Worm (Caenorhabditis elegans) whole organism, L4 larva: ENCODE data around the gene fmo-3.

Experiments used
- F10B5.3 ChIP-seq: sonication (generic microtip); optimal IDR thresholded peaks from 2 replicates; lab custom pipeline; 2016; ENCODE audit warnings: mild to moderate bottlenecking, missing genetic modification characterization, missing compliant biosample characterization
- F26F4.8 ChIP-seq: fragments of 200-800 bp; sonication (Bioruptor generic); conservative IDR thresholded peaks from 2 replicates; pipeline ENCODE4 v1.3.6; 2022; ENCODE audit warnings: missing genetic modification characterization, missing compliant biosample characterization
- F37D6.2 ChIP-seq: sonication (generic microtip); optimal IDR thresholded peaks from 2 replicates; lab custom pipeline; 2016; ENCODE audit warnings: mild to moderate bottlenecking, missing genetic modification characterization, missing compliant biosample characterization
- R02D3.7 ChIP-seq: fragments of 150-350 bp; sonication (generic microtip); optimal IDR thresholded peaks from 3 replicates; lab custom pipeline; 2014; ENCODE audit warnings: missing biosample characterization, missing genetic modification characterization
- T26A8.4 ChIP-seq: fragments of 200-800 bp; sonication (Bioruptor generic); IDR thresholded peaks from 2 replicates; pipeline ENCODE4 v1.3.6; 2022; ENCODE audit warnings: missing genetic modification characterization, missing compliant biosample characterization
- Y75B8A.6 ChIP-seq: fragments of 200-800 bp; sonication (Bioruptor generic); IDR thresholded peaks from 2 replicates; pipeline ENCODE4 v1.3.6; 2022; ENCODE audit warnings: missing genetic modification reagents, missing genetic modification characterization, missing compliant biosample characterization
- ZK546.5 ChIP-seq, 2 experiments: sonication (generic microtip); optimal IDR thresholded peaks; 2 replicates each; lab custom pipeline; 2017; ENCODE audit warnings: missing biosample characterization in 2 of 2, missing genetic modification characterization in 2 of 2
- aha-1 ChIP-seq: fragments of 150-350 bp; peaks from one replicate; lab custom pipeline; 2014; ENCODE audit warnings: missing biosample characterization, missing genetic modification characterization
- arid-1 ChIP-seq: fragments of 200-800 bp; sonication (Bioruptor generic); conservative IDR thresholded peaks from 2 replicates; pipeline ENCODE4 v1.3.6; 2022; ENCODE audit warnings: missing genetic modification reagents, missing genetic modification characterization, missing compliant biosample characterization
- attf-4 ChIP-seq: sonication (generic microtip); optimal IDR thresholded peaks from 3 replicates; lab custom pipeline; 2017; ENCODE audit warnings: missing biosample characterization, missing genetic modification characterization
- ceh-28 ChIP-seq: fragments of 150-350 bp; optimal IDR thresholded peaks from 2 replicates; lab custom pipeline; 2014; ENCODE audit warnings: missing biosample characterization, missing genetic modification reagents, missing genetic modification characterization
- ceh-44 ChIP-seq: fragments of 200-800 bp; sonication (Bioruptor generic); IDR thresholded peaks from 2 replicates; pipeline ENCODE4 v1.3.6; 2022; ENCODE audit warnings: missing genetic modification reagents, missing genetic modification characterization, missing compliant biosample characterization
- ceh-62 ChIP-seq: sonication (generic microtip); optimal IDR thresholded peaks from 2 replicates; lab custom pipeline; 2017; ENCODE audit warnings: missing biosample characterization, missing genetic modification characterization
- ces-1 ChIP-seq: fragments of 150-350 bp; sonication (generic microtip); optimal IDR thresholded peaks from 4 replicates; lab custom pipeline; 2014; ENCODE audit warnings: missing biosample characterization, missing genetic modification reagents, missing genetic modification characterization
- ctbp-1 ChIP-seq: fragments of 200-800 bp; sonication (Bioruptor generic); IDR thresholded peaks from 2 replicates; pipeline ENCODE4 v1.3.6; 2022; ENCODE audit warnings: missing genetic modification reagents, missing genetic modification characterization, missing compliant biosample characterization
- daf-16 ChIP-seq, 3 experiments: sonication (generic microtip); optimal IDR thresholded peaks; 2 replicates each; lab custom pipeline; 2016 to 2017; ENCODE audit warnings: missing genetic modification characterization in 3 of 3, missing genetic modification reagents in 3 of 3, mild to moderate bottlenecking in 2 of 3, missing compliant biosample characterization in 2 of 3, missing biosample characterization in 1 of 3, moderate library complexity in 1 of 3
- daf-19 ChIP-seq: fragments of 200-800 bp; sonication (Bioruptor generic); conservative IDR thresholded peaks from 2 replicates; pipeline ENCODE4 v1.3.6; 2022; ENCODE audit warnings: missing genetic modification characterization, missing compliant biosample characterization
- daf-8 ChIP-seq: fragments of 200-800 bp; sonication (Bioruptor generic); IDR thresholded peaks from 2 replicates; pipeline ENCODE4 v1.3.6; 2022; ENCODE audit warnings: missing genetic modification characterization, missing compliant biosample characterization
- dmd-9 ChIP-seq: fragments of 200-800 bp; sonication (Bioruptor generic); IDR thresholded peaks from 2 replicates; pipeline ENCODE4 v1.3.6; 2022; ENCODE audit warnings: missing genetic modification reagents, missing genetic modification characterization, missing compliant biosample characterization
- egl-43 ChIP-seq: fragments of 200-800 bp; sonication (Bioruptor generic); IDR thresholded peaks from 2 replicates; pipeline ENCODE4 v1.3.6; 2022; ENCODE audit warnings: missing genetic modification reagents, missing genetic modification characterization, missing compliant biosample characterization
- fkh-10 ChIP-seq: fragments of 150-350 bp; optimal IDR thresholded peaks from 2 replicates; lab custom pipeline; 2014; ENCODE audit warnings: missing biosample characterization, missing genetic modification reagents, missing genetic modification characterization
- gei-8 ChIP-seq: fragments of 200-800 bp; sonication (Bioruptor generic); optimal IDR thresholded peaks from 2 replicates; lab custom pipeline; 2018; ENCODE audit warnings: mild to moderate bottlenecking, missing genetic modification characterization, missing compliant biosample characterization
- hif-1 ChIP-seq, 2 experiments: sonication (generic microtip); optimal IDR thresholded peaks; 2 replicates each; lab custom pipeline; 2016 to 2017; ENCODE audit warnings: missing compliant biosample characterization in 2 of 2, missing genetic modification characterization in 2 of 2, missing genetic modification reagents in 2 of 2, missing genotype in 2 of 2, mild to moderate bottlenecking in 1 of 2
- hlh-30 ChIP-seq: sonication (generic microtip); optimal IDR thresholded peaks from 2 replicates; lab custom pipeline; 2017; ENCODE audit warnings: antibody characterized with exemption, mild to moderate bottlenecking, missing genetic modification characterization, missing compliant biosample characterization; ENCODE audit not compliant: insufficient read depth
- hmg-1.1 ChIP-seq: fragments of 200-800 bp; sonication (Bioruptor generic); IDR thresholded peaks from 2 replicates; pipeline ENCODE4 v1.3.6; 2022; ENCODE audit warnings: missing genetic modification reagents, missing genetic modification characterization, missing compliant biosample characterization
- jun-1 ChIP-seq: fragments of 150-350 bp; optimal IDR thresholded peaks from 2 replicates; lab custom pipeline; 2014; ENCODE audit warnings: missing biosample characterization, missing genetic modification reagents, missing genetic modification characterization
- lin-1 ChIP-seq: fragments of 200-800 bp; sonication (Bioruptor generic); IDR thresholded peaks from 2 replicates; pipeline ENCODE4 v1.3.6; 2022; ENCODE audit warnings: missing genetic modification reagents, missing genetic modification characterization, missing compliant biosample characterization
- lin-13 ChIP-seq: fragments of 150-350 bp; optimal IDR thresholded peaks from 2 replicates; lab custom pipeline; 2014; ENCODE audit warnings: missing biosample characterization, missing genetic modification reagents, missing genetic modification characterization
- lin-29 ChIP-seq: fragments of 200-800 bp; sonication (Bioruptor generic); IDR thresholded peaks from 2 replicates; pipeline ENCODE4 v1.3.6; 2022; ENCODE audit warnings: missing genetic modification reagents, missing genetic modification characterization, missing compliant biosample characterization
- lin-38 ChIP-seq: fragments of 200-800 bp; sonication (Bioruptor generic); IDR thresholded peaks from 2 replicates; pipeline ENCODE4 v1.3.6; 2022; ENCODE audit warnings: missing genetic modification reagents, missing genetic modification characterization, missing compliant biosample characterization
- lin-39 ChIP-seq: fragments of 150-350 bp; optimal IDR thresholded peaks from 2 replicates; lab custom pipeline; 2014; ENCODE audit warnings: missing biosample characterization, missing genetic modification reagents, missing genetic modification characterization
- lsy-2 ChIP-seq, 2 experiments: fragments of 150-350 bp in 1 of 2; sonication (generic microtip) in 1 of 2; optimal IDR thresholded peaks; 2 replicates each; lab custom pipeline; 2014 to 2017; ENCODE audit warnings: missing biosample characterization in 2 of 2, missing genetic modification characterization in 2 of 2
- madf-9 ChIP-seq: fragments of 200-800 bp; sonication (Bioruptor generic); conservative IDR thresholded peaks from 2 replicates; pipeline ENCODE4 v1.3.6; 2022; ENCODE audit warnings: missing genetic modification reagents, missing genetic modification characterization, missing compliant biosample characterization
- mdt-29 ChIP-seq: fragments of 200-800 bp; sonication (Bioruptor generic); IDR thresholded peaks from 2 replicates; pipeline ENCODE4 v1.3.6; 2022; ENCODE audit warnings: missing genetic modification reagents, missing genetic modification characterization, missing compliant biosample characterization
- mes-2 ChIP-seq: sonication (generic microtip); optimal IDR thresholded peaks from 2 replicates; lab custom pipeline; 2016; ENCODE audit warnings: missing genotype, mild to moderate bottlenecking, missing genetic modification characterization, missing compliant biosample characterization; ENCODE audit not compliant: poor library complexity, severe bottlenecking
- nhr-10 ChIP-seq: fragments of 150-350 bp; optimal IDR thresholded peaks from 2 replicates; lab custom pipeline; 2014; ENCODE audit warnings: missing biosample characterization, missing genetic modification characterization
- nhr-102 ChIP-seq: sonication (generic microtip); optimal IDR thresholded peaks from 2 replicates; lab custom pipeline; 2016; ENCODE audit warnings: mild to moderate bottlenecking, missing genetic modification characterization, moderate library complexity, missing compliant biosample characterization
- nhr-11 ChIP-seq: fragments of 150-350 bp; optimal IDR thresholded peaks from 2 replicates; lab custom pipeline; 2014; ENCODE audit warnings: missing biosample characterization, missing genetic modification characterization
- nhr-42 ChIP-seq: fragments of 200-800 bp; sonication (Bioruptor generic); IDR thresholded peaks from 2 replicates; pipeline ENCODE4 v1.3.6; 2022; ENCODE audit warnings: missing genetic modification characterization, missing compliant biosample characterization
- nhr-48 ChIP-seq: sonication (generic microtip); optimal IDR thresholded peaks from 2 replicates; lab custom pipeline; 2016; ENCODE audit warnings: mild to moderate bottlenecking, missing genetic modification characterization, missing compliant biosample characterization
- nhr-6 ChIP-seq: fragments of 150-350 bp; optimal IDR thresholded peaks from 2 replicates; lab custom pipeline; 2014; ENCODE audit warnings: missing biosample characterization, missing genetic modification characterization
- pqm-1 ChIP-seq: sonication (generic microtip); optimal IDR thresholded peaks from 2 replicates; lab custom pipeline; 2017; ENCODE audit warnings: missing biosample characterization, missing genetic modification characterization
- snpc-1.2 ChIP-seq: fragments of 200-800 bp; sonication (Bioruptor generic); IDR thresholded peaks from 2 replicates; pipeline ENCODE4 v1.3.6; 2022; ENCODE audit warnings: missing genetic modification reagents, missing genetic modification characterization, missing compliant biosample characterization
- spr-1 ChIP-seq: sonication (generic microtip); optimal IDR thresholded peaks from 2 replicates; lab custom pipeline; 2016; ENCODE audit warnings: mild to moderate bottlenecking, missing genetic modification characterization, missing compliant biosample characterization
- tag-97 ChIP-seq: fragments of 200-800 bp; sonication (Bioruptor generic); IDR thresholded peaks from 2 replicates; pipeline ENCODE4 v1.3.6; 2022; ENCODE audit warnings: missing genetic modification characterization, missing compliant biosample characterization
- zfp-3 ChIP-seq: fragments of 200-800 bp; sonication (Bioruptor generic); conservative IDR thresholded peaks from 2 replicates; pipeline ENCODE4 v1.3.6; 2022; ENCODE audit warnings: missing genetic modification reagents, missing genetic modification characterization, missing compliant biosample characterization
- zip-11 ChIP-seq: fragments of 200-800 bp; sonication (Bioruptor generic); IDR thresholded peaks from 2 replicates; pipeline ENCODE4 v1.3.6; 2022; ENCODE audit warnings: missing genetic modification characterization, missing compliant biosample characterization
- zip-2 ChIP-seq: fragments of 150-350 bp; optimal IDR thresholded peaks from 2 replicates; lab custom pipeline; 2014; ENCODE audit warnings: missing biosample characterization, missing genetic modification characterization

Gene fmo-3

ce11 chrIII:10709676-10710075 lies 15.2 kb downstream of the fmo-3 start:
- TF ChIP-seq lin-13 (GFP tag; lab: Kevin White, UChicago) = no peak
- TF ChIP-seq nhr-6 (tag; lab: Kevin White, UChicago) = no peak
- TF ChIP-seq lin-38 (GFP tag; lab: Robert Waterston, UW) = no peak
- no peak for TF ChIP-seq R02D3.7 (tag; lab: Kevin White, UChicago)
- peak; percentile 51 for TF ChIP-seq aha-1 (tag; lab: Kevin White, UChicago)
- no peak for TF ChIP-seq fkh-10 (GFP tag; lab: Kevin White, UChicago)

ce11 chrIII:10711192-10711673 lies 16.8 kb downstream of the fmo-3 start, which contains the start of gene W09D10.5:
Gene W09D10.5, minus strand, starts transcription at chrIII:10711536.
- TF ChIP-seq Y75B8A.6 (GFP tag; lab: Robert Waterston, UW) (no peak), pqm-1 (tag; lab: Kevin White, UChicago) (peak; percentile 66), nhr-11 (tag; lab: Kevin White, UChicago) (peak; percentile 46), lin-39 (tag; lab: Kevin White, UChicago) (no peak), snpc-1.2 (GFP tag; lab: Robert Waterston, UW) (peak; percentile 59; the same call in 1 of the 2 replicates), zfp-3 (GFP tag; lab: Robert Waterston, UW) (no peak), hlh-30 (tag; lab: Kevin White, UChicago) (peak; percentile 36), mes-2 (tag; lab: Kevin White, UChicago) (peak; percentile 41), ceh-62 (no peak), nhr-10 (tag; lab: Kevin White, UChicago) (peak; percentile 1), ZK546.5 (tag; optimal IDR thresholded peaks at IDR 0.05; lab: Kevin White, UChicago) (no peak), ctbp-1 (GFP tag; lab: Robert Waterston, UW) (0 out of 2 replicates have a peak, but pooled peaks have one; percentile 39), aha-1 (tag; lab: Kevin White, UChicago) (peak; percentile 91), mdt-29 (GFP tag; lab: Robert Waterston, UW) (0 out of 2 replicates have a peak, but pooled peaks have one; percentile 5), jun-1 (tag; lab: Kevin White, UChicago) (no peak), F26F4.8 (GFP tag; lab: Robert Waterston, UW) (peak; percentile 56; the same call in 1 of the 2 replicates), dmd-9 (GFP tag; lab: Robert Waterston, UW) (no peak), ceh-44 (GFP tag; lab: Robert Waterston, UW) (no peak), lin-29 (GFP tag; lab: Robert Waterston, UW) (no peak), zip-2 (no peak), nhr-102 (tag; lab: Kevin White, UChicago) (peak; percentile 9), attf-4 (tag; lab: Kevin White, UChicago) (no peak), hif-1 (tag; optimal IDR thresholded peaks at IDR 0.05; lab: Kevin White, UChicago) (peak in 1 of 2 experiments; percentile 55), spr-1 (peak; percentile 25), daf-19 (GFP tag; lab: Robert Waterston, UW) (0 out of 2 replicates have a peak, but pooled peaks have one; percentile 27), daf-16 (GFP tag; optimal IDR thresholded peaks at IDR 0.05; lab: Kevin White, UChicago) (no peak), daf-16 (tag; optimal IDR thresholded peaks at IDR 0.05; lab: Kevin White, UChicago) (peak; percentile 79), lin-1 (0 out of 2 replicates have a peak, but pooled peaks have one; percentile 14), gei-8 (GFP tag; lab: Kevin White, UChicago) (peak; percentile 83), nhr-48 (tag; lab: Kevin White, UChicago) (no peak), F37D6.2 (no peak), lsy-2 (tag; optimal IDR thresholded peaks at IDR 0.05; lab: Kevin White, UChicago) (peak in 1 of 2 experiments; percentile 28), ceh-28 (tag; lab: Kevin White, UChicago) (no peak), arid-1 (GFP tag; lab: Robert Waterston, UW) (0 out of 2 replicates have a peak, but pooled peaks have one; percentile 43), nhr-42 (GFP tag; lab: Robert Waterston, UW) (0 out of 2 replicates have a peak, but pooled peaks have one; percentile 35), egl-43 (no peak), hmg-1.1 (peak; percentile 42; the same call in 1 of the 2 replicates), ces-1 (no peak), T26A8.4 (peak; percentile 55), tag-97 (GFP tag; lab: Robert Waterston, UW) (no peak), madf-9 (GFP tag; lab: Robert Waterston, UW) (no peak), daf-8 (GFP tag; lab: Robert Waterston, UW) (no peak), zip-11 (GFP tag; lab: Robert Waterston, UW) (peak; percentile 29; the same call in 1 of the 2 replicates), F10B5.3 (tag; lab: Kevin White, UChicago) (no peak)
